Worm (Caenorhabditis elegans): ENCODE measurements around the gene snet-1.

DNA sequence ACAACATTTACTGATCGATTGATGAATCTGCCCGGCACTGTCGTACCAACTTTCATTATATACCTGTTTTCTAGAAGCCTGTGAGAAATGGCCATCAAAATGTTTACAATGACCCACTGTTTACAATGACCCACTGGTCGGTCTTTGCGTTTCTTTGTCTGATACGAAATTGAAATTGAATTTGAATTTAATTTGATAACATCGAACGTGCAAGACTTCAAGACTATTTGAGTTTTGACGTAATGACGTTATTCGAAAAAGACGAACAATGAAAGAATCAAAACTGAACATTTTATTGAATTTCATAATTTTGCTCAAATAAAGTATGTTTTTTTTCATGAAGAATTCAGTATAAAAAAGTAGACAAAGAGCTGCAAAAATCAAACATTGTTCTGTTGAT lies 3.3 kb upstream of the snet-1 start, which contains the start of gene C02F12.5:
- TF ChIP-seq ztf-23 (GFP tag; IDR thresholded peaks at IDR 0.05) (no peak), ref-1 (GFP tag; conservative IDR thresholded peaks at IDR 0.05) (no peak), ztf-29 (GFP tag; IDR thresholded peaks at IDR 0.05) (no peak), klf-2 (GFP tag; conservative IDR thresholded peaks at IDR 0.05) (no peak), cog-1 (tag; optimal IDR thresholded peaks at IDR 0.05) (no peak), T22C8.4 (GFP tag; IDR thresholded peaks at IDR 0.05) (no peak), flt-1 (GFP tag; IDR thresholded peaks at IDR 0.05) (no peak), tab-1 (GFP tag; IDR thresholded peaks at IDR 0.05) (no peak), med-1 (GFP tag; optimal IDR thresholded peaks at IDR 0.05; ENCODE audit: insufficient read depth) (no peak)

Data from whole organism, midembryonic.